Fruit fly (Drosophila melanogaster) whole organism, embryonic: ENCODE data around the gene rhea.

ENCODE experiments used
- CG12071 ChIP-seq: fragments of 200-800 bp; sonication (Bioruptor generic); optimal IDR thresholded peaks from 3 replicates; lab custom pipeline; 2018; ENCODE audit warnings: missing biosample characterization, mild to moderate bottlenecking, missing genetic modification characterization
- CG14441 ChIP-seq: fragments of 200-800 bp; sonication (Bioruptor generic); IDR thresholded peaks from 2 replicates; pipeline ENCODE4 v1.3.6; 2022; ENCODE audit warnings: missing biosample characterization, missing genetic modification characterization
- CG1602 ChIP-seq: fragments of 200-800 bp; sonication (Bioruptor generic); optimal IDR thresholded peaks from 3 replicates; lab custom pipeline; 2016; ENCODE audit warnings: missing biosample characterization, missing genetic modification characterization
- CG1792 ChIP-seq: fragments of 200-800 bp; sonication (Bioruptor generic); optimal IDR thresholded peaks from 2 replicates; lab custom pipeline; 2016; ENCODE audit warnings: missing biosample characterization, missing genetic modification characterization
- CG18262 ChIP-seq: fragments of 200-800 bp; optimal IDR thresholded peaks from 3 replicates; lab custom pipeline; 2019; ENCODE audit warnings: missing biosample characterization, mild to moderate bottlenecking, missing genetic modification characterization, moderate library complexity
- CG18599 ChIP-seq: fragments of 200-800 bp; sonication (Bioruptor generic); optimal IDR thresholded peaks from 3 replicates; lab custom pipeline; 2017; ENCODE audit warnings: missing biosample characterization, missing genetic modification characterization, mild to moderate bottlenecking, moderate library complexity, missing genetic modification reagents
- CG31365 ChIP-seq: fragments of 200-800 bp; sonication (Bioruptor generic); optimal IDR thresholded peaks from 2 replicates; lab custom pipeline; 2018; ENCODE audit warnings: missing biosample characterization, mild to moderate bottlenecking, missing genetic modification characterization
- CG32532 ChIP-seq: fragments of 200-800 bp; sonication (Bioruptor generic); IDR thresholded peaks from 2 replicates; pipeline ENCODE4 v1.3.6; 2022; ENCODE audit warnings: missing biosample characterization, missing genetic modification characterization
- CG3281 ChIP-seq: fragments of 200-800 bp; sonication (Bioruptor generic); optimal IDR thresholded peaks from 3 replicates; lab custom pipeline; 2017; ENCODE audit warnings: missing biosample characterization, mild to moderate bottlenecking, missing genetic modification characterization
- CG6175 ChIP-seq: fragments of 200-800 bp; sonication (Bioruptor generic); IDR thresholded peaks from 3 replicates; pipeline ENCODE4 v1.3.6; 2022; ENCODE audit warnings: missing biosample characterization, missing genetic modification characterization
- CG6254 ChIP-seq: fragments of 200-800 bp; sonication (Bioruptor generic); optimal IDR thresholded peaks from 3 replicates; lab custom pipeline; 2017; ENCODE audit warnings: mild to moderate bottlenecking, missing biosample characterization, missing genetic modification reagents, missing genetic modification characterization
- CG9727 ChIP-seq: fragments of 200-800 bp; sonication (Bioruptor generic); optimal IDR thresholded peaks from 3 replicates; lab custom pipeline; 2017; ENCODE audit warnings: missing biosample characterization, mild to moderate bottlenecking, missing genetic modification characterization
- Dfd ChIP-seq, 2 experiments: fragments of >200 bp; optimal IDR thresholded peaks; 2 replicates each; lab custom pipeline; 2017; ENCODE audit warnings: missing biosample characterization in 2 of 2, missing genetic modification characterization in 2 of 2
- Eip74EF ChIP-seq, 2 experiments: fragments of 200-800 bp in 1 of 2; fragments of >200 bp in 1 of 2; sonication (Bioruptor generic) in 1 of 2; optimal IDR thresholded peaks; 2 replicates each; lab custom pipeline; 2017 to 2019; ENCODE audit warnings: missing biosample characterization in 2 of 2, missing genetic modification characterization in 2 of 2, mild to moderate bottlenecking in 1 of 2, moderate library complexity in 1 of 2
- Fer1 ChIP-seq: fragments of 200-800 bp; sonication (Bioruptor generic); optimal IDR thresholded peaks from 2 replicates; lab custom pipeline; 2017; ENCODE audit warnings: missing biosample characterization, mild to moderate bottlenecking, missing genetic modification characterization
- Fer3 ChIP-seq: fragments of 200-800 bp; sonication (Bioruptor generic); optimal IDR thresholded peaks from 2 replicates; lab custom pipeline; 2018; ENCODE audit warnings: missing biosample characterization, mild to moderate bottlenecking, missing genetic modification characterization, moderate library complexity
- HmgD ChIP-seq: fragments of 200-800 bp; sonication (Bioruptor generic); optimal IDR thresholded peaks from 3 replicates; lab custom pipeline; 2016; ENCODE audit warnings: missing biosample characterization, missing genetic modification characterization
- Hr78 ChIP-seq, 2 experiments: fragments of 200-800 bp in 1 of 2; fragments of >200 bp in 1 of 2; sonication (Bioruptor generic) in 1 of 2; optimal IDR thresholded peaks; 2 replicates each; lab custom pipeline; 2017 to 2019; ENCODE audit warnings: missing biosample characterization in 2 of 2, missing genetic modification characterization in 2 of 2, mild to moderate bottlenecking in 1 of 2, moderate library complexity in 1 of 2
- Jarid2 ChIP-seq: fragments of 200-800 bp; sonication (Bioruptor generic); optimal IDR thresholded peaks from 3 replicates; lab custom pipeline; 2017; ENCODE audit warnings: mild to moderate bottlenecking, missing biosample characterization, missing genetic modification reagents, missing genetic modification characterization
- MESR4 ChIP-seq: fragments of 200-800 bp; sonication (Bioruptor generic); optimal IDR thresholded peaks from 2 replicates; lab custom pipeline; 2018; ENCODE audit warnings: missing biosample characterization, mild to moderate bottlenecking, missing genetic modification characterization, moderate library complexity
- Nf-YB ChIP-seq: fragments of 200-800 bp; sonication (Bioruptor generic); optimal IDR thresholded peaks from 3 replicates; lab custom pipeline; 2019; ENCODE audit warnings: missing biosample characterization, mild to moderate bottlenecking, missing genetic modification characterization, moderate library complexity
- Nf-YC ChIP-seq: fragments of 200-800 bp; optimal IDR thresholded peaks from 3 replicates; lab custom pipeline; 2019; ENCODE audit warnings: missing biosample characterization, mild to moderate bottlenecking, missing genetic modification characterization, moderate library complexity
- Trl ChIP-seq, 3 experiments: fragments of >200 bp in 2 of 3; fragments of 200-800 bp in 1 of 3; sonication (Bioruptor generic) in 1 of 3; optimal IDR thresholded peaks; 2 replicates in 1 of 3; 3 replicates in 2 of 3; lab custom pipeline; 2016 to 2017; ENCODE audit warnings: missing biosample characterization in 1 of 3, missing genetic modification characterization in 1 of 3
- abd-A ChIP-seq: fragments of 200-800 bp; sonication (Bioruptor generic); optimal IDR thresholded peaks from 3 replicates; lab custom pipeline; 2019; ENCODE audit warnings: missing biosample characterization, mild to moderate bottlenecking, missing genetic modification characterization, moderate library complexity
- bbx ChIP-seq: fragments of 200-800 bp; sonication (Bioruptor generic); IDR thresholded peaks from 2 replicates; pipeline ENCODE4 v1.3.6; 2022; ENCODE audit warnings: missing biosample characterization, missing genetic modification characterization; ENCODE audit not compliant: partially characterized antibody
- bcd ChIP-seq: fragments of 200-800 bp; sonication (Bioruptor generic); optimal IDR thresholded peaks from 2 replicates; lab custom pipeline; 2017; ENCODE audit warnings: missing biosample characterization, mild to moderate bottlenecking, missing genetic modification characterization
- cad ChIP-seq: fragments of >200 bp; optimal IDR thresholded peaks from 2 replicates; lab custom pipeline; 2017; ENCODE audit warnings: missing biosample characterization, missing genetic modification characterization
- chm ChIP-seq: fragments of 200-800 bp; sonication (Bioruptor generic); IDR thresholded peaks from 2 replicates; pipeline ENCODE4 v1.3.6; 2022; ENCODE audit warnings: missing biosample characterization, missing genetic modification characterization
- dimm ChIP-seq: fragments of 200-800 bp; sonication (Bioruptor generic); IDR thresholded peaks from 2 replicates; pipeline ENCODE4 v1.3.6; 2022; ENCODE audit warnings: missing biosample characterization, missing genetic modification characterization
- ewg ChIP-seq: fragments of 200-800 bp; sonication (Bioruptor generic); optimal IDR thresholded peaks from 3 replicates; lab custom pipeline; 2017; ENCODE audit warnings: mild to moderate bottlenecking, missing biosample characterization, missing genetic modification reagents, missing genetic modification characterization
- hb ChIP-seq: fragments of 200-800 bp; sonication (Bioruptor generic); IDR thresholded peaks from 3 replicates; pipeline ENCODE4 v1.3.6; 2022; ENCODE audit warnings: missing biosample characterization, missing genetic modification characterization; ENCODE audit not compliant: partially characterized antibody
- jing ChIP-seq: fragments of 200-800 bp; sonication (Bioruptor generic); optimal IDR thresholded peaks from 2 replicates; lab custom pipeline; 2018; ENCODE audit warnings: missing biosample characterization, mild to moderate bottlenecking, missing genetic modification characterization
- ken ChIP-seq: fragments of 200-800 bp; sonication (Bioruptor generic); IDR thresholded peaks from 3 replicates; pipeline ENCODE4 v1.3.6; 2022; ENCODE audit warnings: missing biosample characterization, missing genetic modification characterization
- lab ChIP-seq: fragments of 200-800 bp; sonication (Bioruptor generic); optimal IDR thresholded peaks from 3 replicates; lab custom pipeline; 2017; ENCODE audit warnings: missing biosample characterization, missing genetic modification characterization, mild to moderate bottlenecking, moderate library complexity, missing genetic modification reagents
- mirr ChIP-seq: fragments of 200-800 bp; sonication (Bioruptor generic); optimal IDR thresholded peaks from 3 replicates; lab custom pipeline; 2018; ENCODE audit warnings: missing biosample characterization, mild to moderate bottlenecking, missing genetic modification characterization
- nerfin-1 ChIP-seq: fragments of 200-800 bp; sonication (Bioruptor generic); optimal IDR thresholded peaks from 3 replicates; lab custom pipeline; 2019; ENCODE audit warnings: missing biosample characterization, mild to moderate bottlenecking, missing genetic modification characterization, moderate library complexity
- odd ChIP-seq: fragments of 200-800 bp; sonication (Bioruptor generic); optimal IDR thresholded peaks from 2 replicates; lab custom pipeline; 2017; ENCODE audit warnings: missing biosample characterization, mild to moderate bottlenecking, missing genetic modification characterization
- pho ChIP-seq: fragments of 200-800 bp; sonication (Bioruptor generic); optimal IDR thresholded peaks from 2 replicates; lab custom pipeline; 2016; ENCODE audit warnings: missing biosample characterization, missing genetic modification characterization
- pros ChIP-seq: fragments of 200-800 bp; sonication (Bioruptor generic); optimal IDR thresholded peaks from 3 replicates; lab custom pipeline; 2019; ENCODE audit warnings: missing biosample characterization, mild to moderate bottlenecking, missing genetic modification characterization, moderate library complexity
- sc ChIP-seq, 3 experiments: fragments of >200 bp in 2 of 3; fragments of 200-800 bp in 1 of 3; sonication (Bioruptor generic) in 1 of 3; optimal IDR thresholded peaks; 2 replicates in 2 of 3; 3 replicates in 1 of 3; lab custom pipeline; 2017; ENCODE audit warnings: mild to moderate bottlenecking in 1 of 3, missing biosample characterization in 1 of 3, missing genetic modification characterization in 1 of 3, missing genetic modification reagents in 1 of 3
- sisA ChIP-seq: fragments of 200-800 bp; sonication (Bioruptor generic); IDR thresholded peaks from 2 replicates; pipeline ENCODE4 v1.3.6; 2022; ENCODE audit warnings: missing biosample characterization, missing genetic modification characterization
- tin ChIP-seq: fragments of 200-800 bp; sonication (Bioruptor generic); optimal IDR thresholded peaks from 3 replicates; lab custom pipeline; 2016; ENCODE audit warnings: missing biosample characterization, missing genetic modification characterization
- tll ChIP-seq, 2 experiments: fragments of 200-800 bp in 1 of 2; fragments of >200 bp in 1 of 2; sonication (Bioruptor generic) in 1 of 2; optimal IDR thresholded peaks; 2 replicates each; lab custom pipeline; 2017 to 2019; ENCODE audit warnings: missing biosample characterization in 2 of 2, missing genetic modification characterization in 2 of 2, mild to moderate bottlenecking in 1 of 2, moderate library complexity in 1 of 2
- unpg ChIP-seq: fragments of 200-800 bp; sonication (Bioruptor generic); optimal IDR thresholded peaks from 3 replicates; lab custom pipeline; 2018; ENCODE audit warnings: missing biosample characterization, mild to moderate bottlenecking, missing genetic modification characterization, moderate library complexity

The rhea gene

dm6 chr3L:8536387-8536786 is 8.4 kb upstream of the rhea start:
- no peak for TF ChIP-seq CG12071 (GFP tag; lab: Kevin White, UChicago)
- no peak for TF ChIP-seq CG32532 (GFP tag; lab: Robert Waterston, UW)
- no peak for TF ChIP-seq CG3281 (GFP tag; lab: Kevin White, UChicago)
- no peak for TF ChIP-seq abd-A (tag; lab: Kevin White, UChicago)
- TF ChIP-seq CG31365 (tag; lab: Kevin White, UChicago): no peak
- no peak for TF ChIP-seq lab (GFP tag; lab: Kevin White, UChicago)
- 0 out of 3 replicates have a peak, but pooled peaks have one; percentile 11 for TF ChIP-seq ken (GFP tag; lab: Robert Waterston, UW)
- no peak for TF ChIP-seq MESR4
- TF ChIP-seq hb (GFP tag; lab: Robert Waterston, UW): no peak
- peak in 1 of 2 experiments; percentile 54 for TF ChIP-seq Hr78 (GFP tag; optimal IDR thresholded peaks at IDR 0.05; lab: Kevin White, UChicago)
- TF ChIP-seq CG6254 (GFP tag; lab: Kevin White, UChicago): no peak
- TF ChIP-seq CG1602: no peak
- TF ChIP-seq Dfd (GFP tag; optimal IDR thresholded peaks at IDR 0.05; lab: Kevin White, UChicago): no peak
- TF ChIP-seq dimm (GFP tag; lab: Robert Waterston, UW): no peak
- no peak for TF ChIP-seq tin
- TF ChIP-seq bcd: no peak
- TF ChIP-seq jing: no peak

dm6 chr3L:8538355-8538754 is 6.4 kb upstream of the rhea start:
- TF ChIP-seq Nf-YC (tag; lab: Kevin White, UChicago) (peak; percentile 95), Nf-YB (GFP tag; lab: Kevin White, UChicago) (peak; percentile 88), CG1792 (GFP tag; lab: Kevin White, UChicago) (no peak), ewg (GFP tag; lab: Kevin White, UChicago) (peak; percentile 64), sisA (GFP tag; lab: Robert Waterston, UW) (no peak), bbx (0 out of 2 replicates have a peak, but pooled peaks have one; percentile 9)

- TF ChIP-seq pros: peak; percentile 51
- TF ChIP-seq sc (optimal IDR thresholded peaks at IDR 0.05; lab: Kevin White, UChicago): no peak
- TF ChIP-seq sc (GFP tag; optimal IDR thresholded peaks at IDR 0.05; lab: Kevin White, UChicago): no peak
- TF ChIP-seq nerfin-1: peak; percentile 51
Observed at dm6 chr3L:8540509-8540908, 4.3 kb upstream of the rhea start.

- TF ChIP-seq tll (GFP tag; optimal IDR thresholded peaks at IDR 0.05; lab: Kevin White, UChicago) (peak in 1 of 2 experiments; percentile 52), odd (GFP tag; lab: Kevin White, UChicago) (no peak), cad (GFP tag; lab: Kevin White, UChicago) (peak; percentile 69)
Observed at dm6 chr3L:8541669-8542068, 3.1 kb upstream of the rhea start.

dm6 chr3L:8542213-8542612 is 2.6 kb upstream of the rhea start:
- TF ChIP-seq Eip74EF (GFP tag; optimal IDR thresholded peaks at IDR 0.05; lab: Kevin White, UChicago) (no peak), CG18599 (no peak), Trl (optimal IDR thresholded peaks at IDR 0.05; lab: Kevin White, UChicago) (no peak), Trl (GFP tag; optimal IDR thresholded peaks at IDR 0.05; lab: Kevin White, UChicago) (no peak), pho (no peak), Fer3 (tag; lab: Kevin White, UChicago) (no peak), CG14441 (GFP tag; lab: Robert Waterston, UW) (no peak), CG6175 (no peak), unpg (GFP tag; lab: Kevin White, UChicago) (peak; percentile 25), CG9727 (GFP tag; lab: Kevin White, UChicago) (peak; percentile 20), CG18262 (peak; percentile 20), chm (no peak), Jarid2 (GFP tag; lab: Kevin White, UChicago) (no peak), mirr (GFP tag; lab: Kevin White, UChicago) (no peak), HmgD (no peak), Fer1 (GFP tag; lab: Kevin White, UChicago) (no peak)
